Worm (Caenorhabditis elegans): ENCODE data around the gene arf-5.

Gene arf-5

ce11 chrIV:7982024-7982576, at the start of gene arf-5:
Gene arf-5, plus strand, starts transcription at chrIV:7982526.
- TF ChIP-seq nfya-1 (tag; optimal IDR thresholded peaks at IDR 0.05; ENCODE audit: insufficient read depth) (peak; percentile 57), nhr-23 (tag; optimal IDR thresholded peaks at IDR 0.05) (peak; percentile 29), hmg-11 (tag; optimal IDR thresholded peaks at IDR 0.05) (no peak), daf-12 (tag; optimal IDR thresholded peaks at IDR 0.05) (no peak), unc-39 (tag; optimal IDR thresholded peaks at IDR 0.05) (no peak), ceh-16 (tag; optimal IDR thresholded peaks at IDR 0.05) (no peak), lin-39 (tag; optimal IDR thresholded peaks at IDR 0.05) (peak; percentile 81), fos-1 (tag; optimal IDR thresholded peaks at IDR 0.05) (no peak), mml-1 (tag; optimal IDR thresholded peaks at IDR 0.05) (no peak), unc-62 (GFP tag; optimal IDR thresholded peaks at IDR 0.05) (no peak), nhr-11 (tag; optimal IDR thresholded peaks at IDR 0.05) (no peak), tbx-2 (tag; optimal IDR thresholded peaks at IDR 0.05) (no peak), ceh-9 (tag; optimal IDR thresholded peaks at IDR 0.05) (no peak), nhr-67 (tag; optimal IDR thresholded peaks at IDR 0.05) (no peak), lin-15B (tag; optimal IDR thresholded peaks at IDR 0.05) (peak; percentile 54), ztf-11 (tag; optimal IDR thresholded peaks at IDR 0.05) (no peak), pha-4 (tag; optimal IDR thresholded peaks at IDR 0.05) (peak; percentile 47), elt-2 (tag; optimal IDR thresholded peaks at IDR 0.05) (peak; percentile 7), fkh-10 (GFP tag; optimal IDR thresholded peaks at IDR 0.05) (no peak), sea-2 (GFP tag; optimal IDR thresholded peaks at IDR 0.05) (no peak), nhr-237 (tag; optimal IDR thresholded peaks at IDR 0.05) (no peak), ama-1 (optimal IDR thresholded peaks at IDR 0.05) (peak; percentile 50), ceh-82 (tag; optimal IDR thresholded peaks at IDR 0.05) (no peak), skn-1 (tag; optimal IDR thresholded peaks at IDR 0.05) (no peak), nhr-77 (tag; optimal IDR thresholded peaks at IDR 0.05) (no peak), nhr-76 (tag; optimal IDR thresholded peaks at IDR 0.05) (no peak), nhr-28 (tag; optimal IDR thresholded peaks at IDR 0.05) (no peak), nhr-43 (tag; optimal IDR thresholded peaks at IDR 0.05; ENCODE audit: poor library complexity, severe bottlenecking) (no peak), elt-1 (tag; optimal IDR thresholded peaks at IDR 0.05) (peak; percentile 7)

- TF ChIP-seq nhr-76 (tag; optimal IDR thresholded peaks at IDR 0.05) (no peak), nhr-23 (tag; optimal IDR thresholded peaks at IDR 0.05) (no peak), nhr-25 (tag; optimal IDR thresholded peaks at IDR 0.05) (no peak), jun-1 (tag; optimal IDR thresholded peaks at IDR 0.05) (no peak)
Observed at ce11 chrIV:7933733-7934132, 48.6 kb upstream of the arf-5 start, which contains the start of gene bbs-2. Gene bbs-2, plus strand, starts transcription at chrIV:7934033.

- TF ChIP-seq lin-15B (tag; optimal IDR thresholded peaks at IDR 0.05) (no peak), egl-27 (tag; optimal IDR thresholded peaks at IDR 0.05) (no peak), nhr-12 (tag; optimal IDR thresholded peaks at IDR 0.05) (no peak), skn-1 (tag; optimal IDR thresholded peaks at IDR 0.05) (no peak), ceh-28 (tag; optimal IDR thresholded peaks at IDR 0.05) (no peak), ceh-16 (tag; optimal IDR thresholded peaks at IDR 0.05) (no peak), unc-62 (GFP tag; optimal IDR thresholded peaks at IDR 0.05) (no peak), mdl-1 (tag; optimal IDR thresholded peaks at IDR 0.05) (no peak), ztf-4 (tag; optimal IDR thresholded peaks at IDR 0.05) (no peak), elt-3 (tag; optimal IDR thresholded peaks at IDR 0.05) (no peak), R02D3.7 (tag; optimal IDR thresholded peaks at IDR 0.05) (no peak), mml-1 (tag; optimal IDR thresholded peaks at IDR 0.05) (no peak), nfya-1 (tag; optimal IDR thresholded peaks at IDR 0.05; ENCODE audit: insufficient read depth) (no peak), ceh-82 (tag; optimal IDR thresholded peaks at IDR 0.05) (no peak), unc-39 (tag; optimal IDR thresholded peaks at IDR 0.05) (no peak)
Observed at ce11 chrIV:7938834-7939233, 43.5 kb upstream of the arf-5 start, which contains the start of gene F20D12.7. Gene F20D12.7, minus strand, starts transcription at chrIV:7938934.

- TF ChIP-seq nhr-76 (tag; optimal IDR thresholded peaks at IDR 0.05) (no peak), elt-1 (tag; optimal IDR thresholded peaks at IDR 0.05) (no peak), elt-3 (tag; optimal IDR thresholded peaks at IDR 0.05) (no peak), nhr-67 (tag; optimal IDR thresholded peaks at IDR 0.05) (no peak), nfya-1 (tag; optimal IDR thresholded peaks at IDR 0.05; ENCODE audit: insufficient read depth) (no peak), hmg-11 (tag; optimal IDR thresholded peaks at IDR 0.05) (no peak), ceh-16 (tag; optimal IDR thresholded peaks at IDR 0.05) (no peak), nhr-28 (tag; optimal IDR thresholded peaks at IDR 0.05) (no peak), unc-39 (tag; optimal IDR thresholded peaks at IDR 0.05) (no peak), ceh-9 (tag; optimal IDR thresholded peaks at IDR 0.05) (no peak), nhr-11 (tag; optimal IDR thresholded peaks at IDR 0.05) (no peak)
Observed at ce11 chrIV:7940919-7941318, 41.4 kb upstream of the arf-5 start, which contains the start of gene exc-9. Gene exc-9, minus strand, starts transcription at chrIV:7941019.
